Worm (Caenorhabditis elegans): ENCODE data around the gene EGAP2.1.

Gene EGAP2.1

DNA sequence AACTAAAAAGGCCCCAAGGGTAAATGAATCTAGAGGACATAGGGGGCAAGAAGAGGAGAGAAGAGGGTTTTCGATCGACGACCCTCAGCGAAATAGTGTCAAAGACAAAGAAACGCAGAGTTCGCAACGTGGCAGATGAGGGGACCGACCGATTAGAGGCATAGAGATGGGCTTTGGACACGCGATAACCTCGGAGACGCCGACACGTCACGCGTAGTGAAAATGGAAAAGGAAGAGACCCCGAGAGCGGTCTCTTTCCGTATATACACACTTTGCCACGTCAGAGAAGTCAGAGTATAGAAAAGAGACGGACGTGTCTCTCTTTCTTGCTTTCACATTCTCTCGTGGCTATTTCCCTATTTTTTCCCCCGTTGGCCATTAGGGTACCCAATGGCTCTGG lies 49.7 kb upstream of the EGAP2.1 start (continued):
- no peak for TF ChIP-seq snpc-1.3 (tag; optimal IDR thresholded peaks at IDR 0.05; ENCODE audit: insufficient read depth)
- no peak for TF ChIP-seq cebp-1 (GFP tag; IDR thresholded peaks at IDR 0.05)
- peak; percentile 72 for TF ChIP-seq cebp-1 (tag; optimal IDR thresholded peaks at IDR 0.05)
- TF ChIP-seq snpc-4 (GFP tag; optimal IDR thresholded peaks at IDR 0.05), result no peak
- peak in 3 of 4 experiments; percentile 31 to 54 (median 38) for TF ChIP-seq snpc-4 (tag; optimal IDR thresholded peaks at IDR 0.05)
- peak; percentile 58 for TF ChIP-seq lin-40 (tag; optimal IDR thresholded peaks at IDR 0.05)
- peak; percentile 92 for TF ChIP-seq zfh-2 (GFP tag; conservative IDR thresholded peaks at IDR 0.05)
- no peak for TF ChIP-seq ceh-91 (GFP tag; IDR thresholded peaks at IDR 0.05)
- TF ChIP-seq nhr-27 (tag; optimal IDR thresholded peaks at IDR 0.05), result no peak
- no peak for TF ChIP-seq cebp-2 (GFP tag; IDR thresholded peaks at IDR 0.05)
- TF ChIP-seq egl-44 (GFP tag; IDR thresholded peaks at IDR 0.05), result 0 out of 2 replicates have a peak, but pooled peaks have one; percentile 61
- TF ChIP-seq ztf-26 (tag; optimal IDR thresholded peaks at IDR 0.05), result peak; percentile 27
- TF ChIP-seq B0261.1 (tag; optimal IDR thresholded peaks at IDR 0.05), result no peak
- TF ChIP-seq chd-7 (tag; optimal IDR thresholded peaks at IDR 0.05), result peak; percentile 70
- no peak for TF ChIP-seq F55B11.4 (tag; optimal IDR thresholded peaks at IDR 0.05; ENCODE audit: borderline replicate concordance, insufficient read depth)
- no peak for TF ChIP-seq aptf-3 (GFP tag; IDR thresholded peaks at IDR 0.05)
- no peak; the same call in 1 of the 2 replicates for TF ChIP-seq rcor-1 (GFP tag; IDR thresholded peaks at IDR 0.05)

DNA sequence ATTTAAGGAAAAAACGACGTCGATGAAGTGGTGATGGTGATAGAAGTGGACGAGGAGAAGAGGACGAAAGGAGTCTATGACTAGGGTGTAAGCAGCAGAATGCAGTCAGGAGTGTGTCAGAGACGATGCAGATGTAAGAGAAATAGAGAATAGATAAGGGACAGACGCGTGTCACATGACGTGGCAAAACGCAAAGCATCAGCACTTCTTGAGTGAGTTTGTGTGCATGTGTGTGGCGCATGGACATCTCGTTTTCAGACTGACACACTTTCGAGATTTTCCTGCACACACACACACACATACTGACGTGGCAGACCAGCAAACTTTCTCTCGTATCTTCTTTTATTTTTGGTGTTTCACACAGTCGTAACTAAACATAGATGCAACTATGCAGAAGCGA lies 48.8 kb upstream of the EGAP2.1 start:
- TF ChIP-seq ceh-79 (tag; optimal IDR thresholded peaks at IDR 0.05), result no peak
- TF ChIP-seq F55B11.4 (tag; optimal IDR thresholded peaks at IDR 0.05; ENCODE audit: borderline replicate concordance, insufficient read depth), result no peak
- TF ChIP-seq ZK185.1 (tag; optimal IDR thresholded peaks at IDR 0.05; ENCODE audit: poor library complexity, severe bottlenecking), result peak; percentile 75
- TF ChIP-seq lin-54 (GFP tag; optimal IDR thresholded peaks at IDR 0.05), result peak; percentile 20
- TF ChIP-seq ekl-4 (GFP tag; IDR thresholded peaks at IDR 0.05), result no peak
- TF ChIP-seq ztf-25 (GFP tag; IDR thresholded peaks at IDR 0.05), result no peak
- TF ChIP-seq egrh-3 (GFP tag; IDR thresholded peaks at IDR 0.05), result 0 out of 2 replicates have a peak, but pooled peaks have one; percentile 11
- TF ChIP-seq K11D2.4 (GFP tag; IDR thresholded peaks at IDR 0.05), result 0 out of 2 replicates have a peak, but pooled peaks have one; percentile 50
- TF ChIP-seq hmg-20 (GFP tag; IDR thresholded peaks at IDR 0.05), result no peak
- TF ChIP-seq ztf-22 (GFP tag; optimal IDR thresholded peaks at IDR 0.05), result peak; percentile 74
- TF ChIP-seq F57C9.4 (tag; optimal IDR thresholded peaks at IDR 0.05), result no peak
- TF ChIP-seq snpc-4 (GFP tag; optimal IDR thresholded peaks at IDR 0.05), result no peak
- TF ChIP-seq snpc-4 (tag; optimal IDR thresholded peaks at IDR 0.05), result peak in 3 of 4 experiments; percentile 19 to 56 (median 29)
- TF ChIP-seq ztf-26 (tag; optimal IDR thresholded peaks at IDR 0.05), result peak; percentile 64
- no peak for TF ChIP-seq Y95B8A.8 (GFP tag; IDR thresholded peaks at IDR 0.05)
- TF ChIP-seq D2030.7 (GFP tag; IDR thresholded peaks at IDR 0.05), result no peak
- no peak for TF ChIP-seq madf-3 (GFP tag; IDR thresholded peaks at IDR 0.05)
- peak; percentile 92 for TF ChIP-seq nhr-80 (tag; optimal IDR thresholded peaks at IDR 0.05)
- TF ChIP-seq sea-2 (GFP tag; IDR thresholded peaks at IDR 0.05), result no peak
- peak; percentile 50 for TF ChIP-seq mcd-1 (GFP tag; IDR thresholded peaks at IDR 0.05)
- peak; percentile 63 for TF ChIP-seq ceh-27 (GFP tag; optimal IDR thresholded peaks at IDR 0.05)
- TF ChIP-seq B0336.3 (GFP tag; IDR thresholded peaks at IDR 0.05), result no peak; the same call in 1 of the 2 replicates
- TF ChIP-seq him-1 (tag; optimal IDR thresholded peaks at IDR 0.05), result no peak
- TF ChIP-seq nhr-27 (tag; optimal IDR thresholded peaks at IDR 0.05), result no peak
- no peak for TF ChIP-seq mes-4 (tag; optimal IDR thresholded peaks at IDR 0.05)
- no peak for TF ChIP-seq ztf-3 (GFP tag; optimal IDR thresholded peaks at IDR 0.05)
- TF ChIP-seq K12H6.12 (tag; optimal IDR thresholded peaks at IDR 0.05), result peak; percentile 52
- TF ChIP-seq gei-17 (GFP tag; optimal IDR thresholded peaks at IDR 0.05), result no peak
- no peak for TF ChIP-seq F39B2.1 (GFP tag; IDR thresholded peaks at IDR 0.05)
- TF ChIP-seq zfh-2 (GFP tag; conservative IDR thresholded peaks at IDR 0.05), result peak; percentile 70
- no peak for TF ChIP-seq B0035.1 (tag; optimal IDR thresholded peaks at IDR 0.05)
- TF ChIP-seq lir-1 (GFP tag; conservative IDR thresholded peaks at IDR 0.05), result no peak
- no peak for TF ChIP-seq lag-1 (GFP tag; IDR thresholded peaks at IDR 0.05)
- no peak for TF ChIP-seq aptf-3 (GFP tag; IDR thresholded peaks at IDR 0.05)
- no peak for TF ChIP-seq hsf-1 (GFP tag; IDR thresholded peaks at IDR 0.05)
- TF ChIP-seq bed-1 (GFP tag; IDR thresholded peaks at IDR 0.05), result no peak
- peak; percentile 17 for TF ChIP-seq ztf-18 (tag; optimal IDR thresholded peaks at IDR 0.05)
